Worm (Caenorhabditis elegans) whole organism, early embryonic: Measurements from ENCODE around the gene F56D6.18.

Source experiments
- B0310.2 ChIP-seq: sonication (generic microtip); optimal IDR thresholded peaks from 2 replicates; lab custom pipeline; 2016; ENCODE audit warnings: mild to moderate bottlenecking, missing genetic modification characterization, missing compliant biosample characterization
- F13C5.2 ChIP-seq: sonication (generic microtip); optimal IDR thresholded peaks from 2 replicates; lab custom pipeline; 2017; ENCODE audit warnings: mild to moderate bottlenecking, missing genetic modification characterization, inconsistent platforms, missing compliant biosample characterization
- aly-1 ChIP-seq: sonication (generic microtip); optimal IDR thresholded peaks from 2 replicates; lab custom pipeline; 2016; ENCODE audit warnings: missing genetic modification characterization, missing compliant biosample characterization
- ama-1 ChIP-seq: fragments of 150-350 bp; optimal IDR thresholded peaks from 2 replicates; lab custom pipeline; 2014
- ceh-13 ChIP-seq: fragments of 200-800 bp; sonication (Bioruptor generic); optimal IDR thresholded peaks from 2 replicates; lab custom pipeline; 2018; ENCODE audit warnings: mild to moderate bottlenecking, missing genetic modification characterization, missing compliant biosample characterization
- ceh-36 ChIP-seq: sonication (generic microtip); optimal IDR thresholded peaks from 2 replicates; lab custom pipeline; 2016; ENCODE audit warnings: missing genetic modification characterization, inconsistent platforms, missing compliant biosample characterization
- ets-7 ChIP-seq: sonication (generic microtip); optimal IDR thresholded peaks from 2 replicates; lab custom pipeline; 2016; ENCODE audit warnings: missing genotype, missing genetic modification characterization, missing compliant biosample characterization
- flt-1 ChIP-seq: fragments of 200-800 bp; sonication (Bioruptor generic); IDR thresholded peaks from 2 replicates; pipeline ENCODE4 v1.3.6; 2022; ENCODE audit warnings: missing genetic modification characterization, missing compliant biosample characterization
- hmbx-1 ChIP-seq: sonication (generic microtip); optimal IDR thresholded peaks from 2 replicates; lab custom pipeline; 2016; ENCODE audit warnings: mild to moderate bottlenecking, missing genetic modification characterization, missing compliant biosample characterization
- hmg-4 ChIP-seq: fragments of 200-800 bp; sonication (Bioruptor generic); optimal IDR thresholded peaks from 2 replicates; lab custom pipeline; 2018; ENCODE audit warnings: mild to moderate bottlenecking, missing genetic modification characterization, missing compliant biosample characterization
- hnd-1 ChIP-seq: sonication (generic microtip); optimal IDR thresholded peaks from 2 replicates; lab custom pipeline; 2016; ENCODE audit warnings: missing genetic modification characterization, missing compliant biosample characterization
- pes-1 ChIP-seq: fragments of 200-800 bp; sonication (Bioruptor generic); IDR thresholded peaks from 2 replicates; pipeline ENCODE4 v1.3.6; 2022; ENCODE audit warnings: missing genetic modification reagents, missing genetic modification characterization, missing compliant biosample characterization
- scrt-1 ChIP-seq: fragments of 200-800 bp; sonication (Bioruptor generic); IDR thresholded peaks from 2 replicates; pipeline ENCODE4 v1.3.6; 2022; ENCODE audit warnings: missing genetic modification characterization, missing compliant biosample characterization
- sea-1 ChIP-seq: fragments of 200-800 bp; sonication (Bioruptor generic); conservative IDR thresholded peaks from 2 replicates; pipeline ENCODE4 v1.3.6; 2022; ENCODE audit warnings: missing genetic modification characterization, missing compliant biosample characterization
- tbx-11 ChIP-seq: fragments of 200-800 bp; sonication (Bioruptor generic); IDR thresholded peaks from 2 replicates; pipeline ENCODE4 v1.3.6; 2022; ENCODE audit warnings: missing genetic modification characterization, missing compliant biosample characterization
- tbx-37 ChIP-seq: fragments of 200-800 bp; sonication (Bioruptor generic); conservative IDR thresholded peaks from 2 replicates; pipeline ENCODE4 v1.3.6; 2022; ENCODE audit warnings: missing genetic modification reagents, missing genetic modification characterization, missing compliant biosample characterization
- tra-4 ChIP-seq: sonication (generic microtip); optimal IDR thresholded peaks from 2 replicates; lab custom pipeline; 2017; ENCODE audit warnings: missing genetic modification characterization, missing compliant biosample characterization

Gene F56D6.18

ce11 chrIV:3881119-3881518 lies 30.6 kb downstream of the F56D6.18 start, which contains the start of the genes F37C4.8 and oac-23:
Gene F37C4.8 (minus strand): TSS chrIV:3881219.
Gene oac-23 (plus strand): TSS chrIV:3881441.
- TF ChIP-seq F13C5.2 (tag; lab: Kevin White, UChicago) (no peak), ama-1 (lab: Kevin White, UChicago) (no peak), ets-7 (tag; lab: Kevin White, UChicago) (no peak), B0310.2 (tag; lab: Kevin White, UChicago) (no peak), aly-1 (tag; lab: Kevin White, UChicago) (no peak), hmbx-1 (tag; lab: Kevin White, UChicago) (no peak), ceh-36 (tag; lab: Kevin White, UChicago) (no peak), sea-1 (no peak), tra-4 (no peak), tbx-37 (GFP tag; lab: Robert Waterston, UW) (no peak), pes-1 (GFP tag; lab: Robert Waterston, UW) (no peak), ceh-13 (GFP tag; lab: Kevin White, UChicago) (no peak), scrt-1 (GFP tag; lab: Robert Waterston, UW) (no peak), tbx-11 (GFP tag; lab: Robert Waterston, UW) (no peak), flt-1 (GFP tag; lab: Robert Waterston, UW) (no peak), hnd-1 (tag; lab: Kevin White, UChicago) (no peak), hmg-4 (no peak)

ce11 chrIV:3878283-3878938 lies 33.3 kb downstream of the F56D6.18 start, which contains the start of gene F37C4.6:
Gene F37C4.6 (minus strand): TSS chrIV:3878333.
- TF ChIP-seq pes-1 (GFP tag; lab: Robert Waterston, UW) (no peak), hmbx-1 (tag; lab: Kevin White, UChicago) (no peak), scrt-1 (GFP tag; lab: Robert Waterston, UW) (no peak), hmg-4 (no peak)

- TF ChIP-seq ceh-36 (tag; lab: Kevin White, UChicago) (no peak), sea-1 (no peak), aly-1 (tag; lab: Kevin White, UChicago) (no peak), ama-1 (lab: Kevin White, UChicago) (no peak), hmg-4 (no peak), ets-7 (tag; lab: Kevin White, UChicago) (no peak), ceh-13 (GFP tag; lab: Kevin White, UChicago) (no peak), F13C5.2 (tag; lab: Kevin White, UChicago) (no peak), hmbx-1 (tag; lab: Kevin White, UChicago) (no peak), tbx-37 (GFP tag; lab: Robert Waterston, UW) (no peak), pes-1 (GFP tag; lab: Robert Waterston, UW) (no peak), B0310.2 (tag; lab: Kevin White, UChicago) (no peak), hnd-1 (tag; lab: Kevin White, UChicago) (no peak)
These were observed 34.8 kb downstream of the F56D6.18 start for ce11 chrIV:3876955-3877354.

- TF ChIP-seq F13C5.2 (tag; lab: Kevin White, UChicago) (no peak), hmg-4 (no peak), tbx-11 (GFP tag; lab: Robert Waterston, UW) (no peak), sea-1 (no peak), tra-4 (no peak), hnd-1 (tag; lab: Kevin White, UChicago) (no peak), ceh-36 (tag; lab: Kevin White, UChicago) (no peak), ets-7 (tag; lab: Kevin White, UChicago) (no peak), pes-1 (GFP tag; lab: Robert Waterston, UW) (no peak), tbx-37 (GFP tag; lab: Robert Waterston, UW) (no peak), scrt-1 (GFP tag; lab: Robert Waterston, UW) (no peak), ama-1 (lab: Kevin White, UChicago) (no peak)
These were observed 36.5 kb downstream of the F56D6.18 start for ce11 chrIV:3875260-3875659.

ce11 chrIV:3874417-3874816 lies 37.3 kb downstream of the F56D6.18 start:
- TF ChIP-seq tbx-11 (GFP tag; lab: Robert Waterston, UW): no peak
- no peak for TF ChIP-seq B0310.2 (tag; lab: Kevin White, UChicago)
- TF ChIP-seq ceh-36 (tag; lab: Kevin White, UChicago): no peak
- no peak for TF ChIP-seq pes-1 (GFP tag; lab: Robert Waterston, UW)
- TF ChIP-seq ets-7 (tag; lab: Kevin White, UChicago): no peak

ce11 chrIV:3873706-3874105 lies 38.0 kb downstream of the F56D6.18 start, which contains the start of gene F37C4.5:
Gene F37C4.5 (minus strand): TSS chrIV:3873806.
- no peak for TF ChIP-seq ceh-36 (tag; lab: Kevin White, UChicago)
- no peak for TF ChIP-seq tra-4
- TF ChIP-seq ets-7 (tag; lab: Kevin White, UChicago): no peak
- no peak for TF ChIP-seq scrt-1 (GFP tag; lab: Robert Waterston, UW)
- no peak for TF ChIP-seq ama-1 (lab: Kevin White, UChicago)
- TF ChIP-seq tbx-11 (GFP tag; lab: Robert Waterston, UW): no peak
- no peak for TF ChIP-seq hnd-1 (tag; lab: Kevin White, UChicago)
- no peak for TF ChIP-seq B0310.2 (tag; lab: Kevin White, UChicago)
- no peak for TF ChIP-seq hmbx-1 (tag; lab: Kevin White, UChicago)
- no peak for TF ChIP-seq flt-1 (GFP tag; lab: Robert Waterston, UW)
- no peak for TF ChIP-seq pes-1 (GFP tag; lab: Robert Waterston, UW)
- TF ChIP-seq aly-1 (tag; lab: Kevin White, UChicago): no peak
- no peak for TF ChIP-seq sea-1
- TF ChIP-seq tbx-37 (GFP tag; lab: Robert Waterston, UW): no peak
- no peak for TF ChIP-seq ceh-13 (GFP tag; lab: Kevin White, UChicago)
- TF ChIP-seq hmg-4: no peak
- no peak for TF ChIP-seq F13C5.2 (tag; lab: Kevin White, UChicago)

- TF ChIP-seq aly-1 (tag; lab: Kevin White, UChicago) (no peak), tbx-11 (GFP tag; lab: Robert Waterston, UW) (no peak), flt-1 (GFP tag; lab: Robert Waterston, UW) (no peak), tbx-37 (GFP tag; lab: Robert Waterston, UW) (no peak)
These were observed 38.6 kb downstream of the F56D6.18 start for ce11 chrIV:3873195-3873594.
